Worm (Caenorhabditis elegans) whole organism, early embryonic: ENCODE data around the gene E04F6.15.

Experiments
- B0310.2 ChIP-seq: sonication (generic microtip); optimal IDR thresholded peaks from 2 replicates; lab custom pipeline; 2016; ENCODE audit warnings: mild to moderate bottlenecking, missing genetic modification characterization, missing compliant biosample characterization
- F13C5.2 ChIP-seq: sonication (generic microtip); optimal IDR thresholded peaks from 2 replicates; lab custom pipeline; 2017; ENCODE audit warnings: mild to moderate bottlenecking, missing genetic modification characterization, inconsistent platforms, missing compliant biosample characterization
- aly-1 ChIP-seq: sonication (generic microtip); optimal IDR thresholded peaks from 2 replicates; lab custom pipeline; 2016; ENCODE audit warnings: missing genetic modification characterization, missing compliant biosample characterization
- ama-1 ChIP-seq: fragments of 150-350 bp; optimal IDR thresholded peaks from 2 replicates; lab custom pipeline; 2014
- ceh-13 ChIP-seq: fragments of 200-800 bp; sonication (Bioruptor generic); optimal IDR thresholded peaks from 2 replicates; lab custom pipeline; 2018; ENCODE audit warnings: mild to moderate bottlenecking, missing genetic modification characterization, missing compliant biosample characterization
- ceh-36 ChIP-seq: sonication (generic microtip); optimal IDR thresholded peaks from 2 replicates; lab custom pipeline; 2016; ENCODE audit warnings: missing genetic modification characterization, inconsistent platforms, missing compliant biosample characterization
- ets-7 ChIP-seq: sonication (generic microtip); optimal IDR thresholded peaks from 2 replicates; lab custom pipeline; 2016; ENCODE audit warnings: missing genotype, missing genetic modification characterization, missing compliant biosample characterization
- flt-1 ChIP-seq: fragments of 200-800 bp; sonication (Bioruptor generic); IDR thresholded peaks from 2 replicates; pipeline ENCODE4 v1.3.6; 2022; ENCODE audit warnings: missing genetic modification characterization, missing compliant biosample characterization
- hmbx-1 ChIP-seq: sonication (generic microtip); optimal IDR thresholded peaks from 2 replicates; lab custom pipeline; 2016; ENCODE audit warnings: mild to moderate bottlenecking, missing genetic modification characterization, missing compliant biosample characterization
- hmg-4 ChIP-seq: fragments of 200-800 bp; sonication (Bioruptor generic); optimal IDR thresholded peaks from 2 replicates; lab custom pipeline; 2018; ENCODE audit warnings: mild to moderate bottlenecking, missing genetic modification characterization, missing compliant biosample characterization
- hnd-1 ChIP-seq: sonication (generic microtip); optimal IDR thresholded peaks from 2 replicates; lab custom pipeline; 2016; ENCODE audit warnings: missing genetic modification characterization, missing compliant biosample characterization
- pes-1 ChIP-seq: fragments of 200-800 bp; sonication (Bioruptor generic); IDR thresholded peaks from 2 replicates; pipeline ENCODE4 v1.3.6; 2022; ENCODE audit warnings: missing genetic modification reagents, missing genetic modification characterization, missing compliant biosample characterization
- scrt-1 ChIP-seq: fragments of 200-800 bp; sonication (Bioruptor generic); IDR thresholded peaks from 2 replicates; pipeline ENCODE4 v1.3.6; 2022; ENCODE audit warnings: missing genetic modification characterization, missing compliant biosample characterization
- sea-1 ChIP-seq: fragments of 200-800 bp; sonication (Bioruptor generic); conservative IDR thresholded peaks from 2 replicates; pipeline ENCODE4 v1.3.6; 2022; ENCODE audit warnings: missing genetic modification characterization, missing compliant biosample characterization
- tbx-11 ChIP-seq: fragments of 200-800 bp; sonication (Bioruptor generic); IDR thresholded peaks from 2 replicates; pipeline ENCODE4 v1.3.6; 2022; ENCODE audit warnings: missing genetic modification characterization, missing compliant biosample characterization
- tbx-37 ChIP-seq: fragments of 200-800 bp; sonication (Bioruptor generic); conservative IDR thresholded peaks from 2 replicates; pipeline ENCODE4 v1.3.6; 2022; ENCODE audit warnings: missing genetic modification reagents, missing genetic modification characterization, missing compliant biosample characterization
- tra-4 ChIP-seq: sonication (generic microtip); optimal IDR thresholded peaks from 2 replicates; lab custom pipeline; 2017; ENCODE audit warnings: missing genetic modification characterization, missing compliant biosample characterization

Gene E04F6.15

DNA sequence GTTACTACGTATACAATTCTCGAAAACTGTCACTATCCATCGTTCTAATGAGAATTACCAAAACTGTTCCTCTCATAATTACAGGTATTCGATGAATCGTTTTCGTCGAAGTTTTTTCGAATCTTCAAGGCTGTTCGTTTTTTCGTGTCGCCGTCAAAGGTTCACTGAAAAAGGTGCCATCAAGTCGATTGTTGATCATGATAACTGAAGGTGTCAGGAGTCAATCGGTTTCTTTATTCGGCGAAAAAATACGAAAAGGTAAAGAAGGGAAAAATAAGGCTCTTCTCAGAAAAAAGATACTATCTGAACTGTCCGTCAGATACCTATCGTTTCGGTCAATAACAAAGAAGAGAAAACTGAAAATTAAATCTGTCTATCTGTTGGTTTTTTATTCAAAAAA is 28.7 kb upstream of the E04F6.15 start:
- TF ChIP-seq ets-7 (tag; lab: Kevin White, UChicago) (no peak), ceh-13 (GFP tag; lab: Kevin White, UChicago) (no peak), hmg-4 (GFP tag; lab: Kevin White, UChicago) (no peak), flt-1 (GFP tag; lab: Robert Waterston, UW) (no peak), hnd-1 (no peak), pes-1 (GFP tag; lab: Robert Waterston, UW) (no peak), tbx-11 (GFP tag; lab: Robert Waterston, UW) (no peak), sea-1 (GFP tag; lab: Robert Waterston, UW) (no peak), tra-4 (tag; lab: Kevin White, UChicago) (no peak), scrt-1 (GFP tag; lab: Robert Waterston, UW) (no peak), hmbx-1 (no peak), F13C5.2 (tag; lab: Kevin White, UChicago) (no peak), B0310.2 (tag; lab: Kevin White, UChicago) (no peak), tbx-37 (GFP tag; lab: Robert Waterston, UW) (no peak), ama-1 (lab: Kevin White, UChicago) (no peak), ceh-36 (tag; lab: Kevin White, UChicago) (no peak), aly-1 (tag; lab: Kevin White, UChicago) (no peak)

DNA sequence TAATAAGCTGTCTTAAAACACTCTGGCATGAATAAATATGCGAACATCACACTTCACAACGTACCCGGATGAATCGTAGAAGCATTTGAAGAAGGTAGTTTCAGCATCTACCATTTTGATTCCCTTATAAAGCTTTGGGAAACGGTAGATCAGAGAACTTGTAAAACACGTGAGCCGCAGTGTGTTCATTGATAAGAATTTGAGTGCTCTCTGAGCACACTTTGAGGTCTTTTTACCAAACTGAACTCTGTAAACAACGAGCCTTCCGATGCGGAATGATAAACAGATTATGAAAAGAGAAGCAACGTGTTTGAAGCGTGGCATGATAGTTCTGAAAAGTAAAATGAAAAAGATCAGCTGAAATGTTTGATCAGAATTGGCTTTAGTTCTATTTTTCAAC is 28.2 kb upstream of the E04F6.15 start, which contains the start of gene aqp-1:
Gene aqp-1 (minus strand): TSS at position 102 of the 400 bp plus-strand sequence.
- TF ChIP-seq flt-1 (GFP tag; lab: Robert Waterston, UW) = no peak
- no peak for TF ChIP-seq ceh-13 (GFP tag; lab: Kevin White, UChicago)
- TF ChIP-seq scrt-1 (GFP tag; lab: Robert Waterston, UW) = no peak

DNA sequence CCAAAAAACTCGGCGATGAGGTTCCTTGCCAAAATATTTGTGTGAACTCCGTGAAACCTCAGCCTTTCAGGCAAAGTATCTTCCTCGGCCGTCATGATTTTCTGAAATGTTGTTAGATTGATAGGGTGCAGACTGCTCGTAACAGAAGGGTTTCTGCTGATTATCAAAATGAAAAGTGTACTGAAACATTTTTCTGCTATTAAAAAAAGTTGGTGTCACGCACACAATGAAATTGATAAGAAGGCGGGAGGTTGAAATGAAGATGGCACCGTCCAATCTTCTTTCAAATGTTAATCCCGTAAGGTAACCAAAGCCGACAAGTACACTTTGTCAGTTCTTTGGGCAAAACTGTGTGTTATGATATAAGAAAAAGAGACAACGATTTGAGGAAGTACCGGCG is 26.9 kb upstream of the E04F6.15 start:
- TF ChIP-seq sea-1 (GFP tag; lab: Robert Waterston, UW) (no peak), ama-1 (lab: Kevin White, UChicago) (no peak), hmbx-1 (no peak), tra-4 (tag; lab: Kevin White, UChicago) (no peak), ceh-13 (GFP tag; lab: Kevin White, UChicago) (no peak), scrt-1 (GFP tag; lab: Robert Waterston, UW) (no peak), tbx-11 (GFP tag; lab: Robert Waterston, UW) (no peak), ceh-36 (tag; lab: Kevin White, UChicago) (no peak), pes-1 (GFP tag; lab: Robert Waterston, UW) (no peak), flt-1 (GFP tag; lab: Robert Waterston, UW) (no peak), B0310.2 (tag; lab: Kevin White, UChicago) (no peak), aly-1 (tag; lab: Kevin White, UChicago) (no peak), tbx-37 (GFP tag; lab: Robert Waterston, UW) (no peak), hmg-4 (GFP tag; lab: Kevin White, UChicago) (no peak), F13C5.2 (tag; lab: Kevin White, UChicago) (no peak), ets-7 (tag; lab: Kevin White, UChicago) (no peak), hnd-1 (no peak)

- no peak for TF ChIP-seq hmg-4 (GFP tag; lab: Kevin White, UChicago)
- no peak for TF ChIP-seq ama-1 (lab: Kevin White, UChicago)
- no peak for TF ChIP-seq aly-1 (tag; lab: Kevin White, UChicago)
- TF ChIP-seq tbx-37 (GFP tag; lab: Robert Waterston, UW) = no peak
- TF ChIP-seq ceh-36 (tag; lab: Kevin White, UChicago) = no peak
- no peak for TF ChIP-seq sea-1 (GFP tag; lab: Robert Waterston, UW)
- TF ChIP-seq tbx-11 (GFP tag; lab: Robert Waterston, UW) = no peak
- no peak for TF ChIP-seq ets-7 (tag; lab: Kevin White, UChicago)
- no peak for TF ChIP-seq hnd-1
- no peak for TF ChIP-seq F13C5.2 (tag; lab: Kevin White, UChicago)
- TF ChIP-seq ceh-13 (GFP tag; lab: Kevin White, UChicago) = no peak
- no peak for TF ChIP-seq B0310.2 (tag; lab: Kevin White, UChicago)
- TF ChIP-seq tra-4 (tag; lab: Kevin White, UChicago) = no peak
- TF ChIP-seq flt-1 (GFP tag; lab: Robert Waterston, UW) = no peak
- no peak for TF ChIP-seq scrt-1 (GFP tag; lab: Robert Waterston, UW)
These were observed 23.2 kb upstream of the E04F6.15 start for ce11 chrII:7233274-7233673.

- no peak for TF ChIP-seq flt-1 (GFP tag; lab: Robert Waterston, UW)
- TF ChIP-seq sea-1 (GFP tag; lab: Robert Waterston, UW) = no peak
- TF ChIP-seq ceh-36 (tag; lab: Kevin White, UChicago) = no peak
- no peak for TF ChIP-seq ets-7 (tag; lab: Kevin White, UChicago)
- TF ChIP-seq hmbx-1 = no peak
- TF ChIP-seq tra-4 (tag; lab: Kevin White, UChicago) = no peak
- no peak for TF ChIP-seq pes-1 (GFP tag; lab: Robert Waterston, UW)
- TF ChIP-seq scrt-1 (GFP tag; lab: Robert Waterston, UW) = no peak
- no peak for TF ChIP-seq ama-1 (lab: Kevin White, UChicago)
- no peak for TF ChIP-seq ceh-13 (GFP tag; lab: Kevin White, UChicago)
- no peak for TF ChIP-seq aly-1 (tag; lab: Kevin White, UChicago)
- no peak for TF ChIP-seq B0310.2 (tag; lab: Kevin White, UChicago)
- TF ChIP-seq tbx-37 (GFP tag; lab: Robert Waterston, UW) = no peak
- TF ChIP-seq tbx-11 (GFP tag; lab: Robert Waterston, UW) = no peak
- TF ChIP-seq hnd-1 = no peak
- no peak for TF ChIP-seq F13C5.2 (tag; lab: Kevin White, UChicago)
- no peak for TF ChIP-seq hmg-4 (GFP tag; lab: Kevin White, UChicago)
These were observed 22.4 kb upstream of the E04F6.15 start, which contains the start of gene ctsa-3.1 for ce11 chrII:7232517-7232916. ctsa-3.1 (plus strand) TSS chrII:7232853.

- TF ChIP-seq sea-1 (GFP tag; lab: Robert Waterston, UW) (no peak), B0310.2 (tag; lab: Kevin White, UChicago) (no peak), hmbx-1 (no peak), ceh-36 (tag; lab: Kevin White, UChicago) (no peak), ets-7 (tag; lab: Kevin White, UChicago) (no peak), ceh-13 (GFP tag; lab: Kevin White, UChicago) (no peak)
These were observed 21.9 kb upstream of the E04F6.15 start for ce11 chrII:7231951-7232350.
